Worm (Caenorhabditis elegans) whole organism, late embryonic: ENCODE measurements around the gene C02D5.2.

Experiments
- Y22D7AL.16 ChIP-seq: sonication (generic microtip); optimal IDR thresholded peaks from 2 replicates; lab custom pipeline; 2016; ENCODE audit warnings: missing genetic modification characterization, missing compliant biosample characterization
- ceh-14 ChIP-seq: sonication (generic microtip); optimal IDR thresholded peaks from 2 replicates; lab custom pipeline; 2016; ENCODE audit warnings: missing genotype, missing genetic modification characterization, missing compliant biosample characterization
- ceh-2 ChIP-seq: sonication (generic microtip); optimal IDR thresholded peaks from 2 replicates; lab custom pipeline; 2016; ENCODE audit warnings: missing genotype, missing genetic modification characterization, missing compliant biosample characterization
- dmd-4 ChIP-seq: sonication (generic microtip); optimal IDR thresholded peaks from 2 replicates; lab custom pipeline; 2016; ENCODE audit warnings: borderline replicate concordance, missing genetic modification characterization, missing compliant biosample characterization
- hlh-30 ChIP-seq: sonication (generic microtip); optimal IDR thresholded peaks from 2 replicates; lab custom pipeline; 2017; ENCODE audit warnings: antibody characterized with exemption, missing genetic modification characterization, missing compliant biosample characterization; ENCODE audit not compliant: insufficient read depth
- nhr-11 ChIP-seq: fragments of 150-350 bp; optimal IDR thresholded peaks from 2 replicates; lab custom pipeline; 2014; ENCODE audit warnings: missing biosample characterization, missing genetic modification characterization
- pqm-1 ChIP-seq: sonication (generic microtip); optimal IDR thresholded peaks from 2 replicates; lab custom pipeline; 2016; ENCODE audit warnings: missing genetic modification characterization, missing compliant biosample characterization
- ttx-3 ChIP-seq: sonication (generic microtip); optimal IDR thresholded peaks from 2 replicates; lab custom pipeline; 2016; ENCODE audit warnings: missing genetic modification reagents, missing genetic modification characterization, missing compliant biosample characterization

DNA sequence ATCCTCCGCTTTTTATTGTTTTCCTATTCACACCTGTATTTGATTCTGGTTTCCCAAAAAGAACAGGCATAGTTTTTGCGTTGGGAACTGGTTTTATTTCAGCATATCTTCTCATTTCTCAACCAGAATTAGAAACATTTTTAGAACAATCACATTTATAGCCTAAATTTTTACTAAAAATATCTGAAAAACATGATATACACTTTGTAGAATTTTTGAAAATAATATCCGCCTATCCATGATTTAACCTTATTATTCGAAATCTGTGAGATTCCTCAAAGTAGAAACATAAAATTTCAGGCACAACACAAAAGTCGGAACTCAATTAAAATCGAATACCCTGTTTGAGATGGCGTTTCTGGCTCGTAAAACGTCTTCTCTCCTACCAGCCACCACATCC, 3.7 kb downstream of the C02D5.2 start, which contains the start of gene acdh-6:
- no peak for TF ChIP-seq nhr-11 (tag; lab: Kevin White, UChicago)
- TF ChIP-seq ttx-3 (tag; lab: Kevin White, UChicago), result no peak
- TF ChIP-seq Y22D7AL.16, result no peak
- TF ChIP-seq pqm-1 (tag; lab: Kevin White, UChicago), result no peak
- no peak for TF ChIP-seq dmd-4
- TF ChIP-seq hlh-30 (tag; lab: Kevin White, UChicago), result no peak
- no peak for TF ChIP-seq ceh-2 (tag; lab: Kevin White, UChicago)
- no peak for TF ChIP-seq ceh-14 (tag; lab: Kevin White, UChicago)
